Fruit fly (Drosophila melanogaster) whole organism, prepupa: ENCODE measurements around the gene CG11837.

Experiments used
- Blimp-1 ChIP-seq: fragments of 200-800 bp; sonication (Bioruptor generic); optimal IDR thresholded peaks from 3 replicates; lab custom pipeline; 2017; ENCODE audit warnings: missing biosample characterization, missing genetic modification characterization, mild to moderate bottlenecking, moderate library complexity, missing genetic modification reagents
- CG11762 ChIP-seq: fragments of 200-800 bp; sonication (Bioruptor generic); optimal IDR thresholded peaks from 3 replicates; lab custom pipeline; 2016; ENCODE audit warnings: missing biosample characterization, missing genetic modification characterization; ENCODE audit not compliant: insufficient read depth
- CG6808 ChIP-seq: fragments of 200-800 bp; sonication (Bioruptor generic); optimal IDR thresholded peaks from 3 replicates; lab custom pipeline; 2017; ENCODE audit warnings: missing biosample characterization, missing genetic modification characterization, mild to moderate bottlenecking, moderate library complexity, missing genetic modification reagents
- CG6854 ChIP-seq: fragments of 200-800 bp; sonication (Bioruptor generic); optimal IDR thresholded peaks from 2 replicates; lab custom pipeline; 2017; ENCODE audit warnings: missing biosample characterization, mild to moderate bottlenecking, missing genetic modification characterization
- OdsH ChIP-seq: fragments of 200-800 bp; sonication (Bioruptor generic); optimal IDR thresholded peaks from 3 replicates; lab custom pipeline; 2016; ENCODE audit warnings: missing biosample characterization, missing genetic modification characterization
- Sox102F ChIP-seq: fragments of 200-800 bp; sonication (Bioruptor generic); optimal IDR thresholded peaks from 2 replicates; lab custom pipeline; 2016; ENCODE audit warnings: missing biosample characterization, mild to moderate bottlenecking, missing genetic modification characterization
- fd59A ChIP-seq: fragments of 200-800 bp; sonication (Bioruptor generic); optimal IDR thresholded peaks from 2 replicates; lab custom pipeline; 2017; ENCODE audit warnings: missing biosample characterization, mild to moderate bottlenecking, missing genetic modification characterization, missing genetic modification reagents
- ss ChIP-seq, 2 experiments: fragments of 200-800 bp; sonication (Bioruptor generic); optimal IDR thresholded peaks; 2 replicates in 1 of 2; 3 replicates in 1 of 2; lab custom pipeline; 2017 to 2018; ENCODE audit warnings: mild to moderate bottlenecking in 2 of 2, missing biosample characterization in 2 of 2, missing genetic modification characterization in 2 of 2, moderate library complexity in 1 of 2

DNA sequence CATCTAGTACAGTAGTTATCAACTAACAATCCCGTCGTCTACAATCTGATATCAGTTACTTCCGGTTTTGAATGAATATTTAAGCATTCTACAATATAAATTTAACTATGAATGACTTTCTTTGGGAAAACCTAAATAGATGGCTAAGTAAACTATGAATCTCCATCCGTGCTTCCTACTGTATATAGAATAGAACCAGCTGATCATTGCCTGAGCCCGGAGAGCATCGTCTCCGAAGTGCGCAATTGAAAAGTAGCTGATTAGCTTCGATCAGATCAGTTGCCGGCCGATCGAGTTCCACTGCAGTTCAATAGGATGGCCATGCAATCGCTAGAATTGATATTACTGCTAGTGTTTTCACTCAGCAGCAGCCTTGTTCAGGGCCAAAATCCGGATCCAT lies 1.5 kb downstream of the CG11837 start, which contains the start of gene CG11841:
- TF ChIP-seq fd59A (GFP tag; lab: Kevin White, UChicago) (no peak), OdsH (no peak), CG11762 (GFP tag; lab: Kevin White, UChicago) (no peak), Blimp-1 (GFP tag; lab: Kevin White, UChicago) (no peak), Sox102F (GFP tag; lab: Kevin White, UChicago) (no peak), CG6854 (GFP tag; lab: Kevin White, UChicago) (no peak), CG6808 (GFP tag; lab: Kevin White, UChicago) (no peak), ss (GFP tag; optimal IDR thresholded peaks at IDR 0.05; lab: Kevin White, UChicago) (no peak)
